Worm (Caenorhabditis elegans) whole organism, L2 larva: ENCODE measurements around the gene Y39A1A.18.

Experiments used
- C34F6.9 ChIP-seq: fragments of 150-350 bp; optimal IDR thresholded peaks from 2 replicates; lab custom pipeline; 2014; ENCODE audit warnings: missing biosample characterization, missing genetic modification characterization
- F13H6.1 ChIP-seq: sonication (generic microtip); optimal IDR thresholded peaks from 2 replicates; lab custom pipeline; 2016; ENCODE audit warnings: missing genetic modification characterization, missing compliant biosample characterization
- R02D3.7 ChIP-seq: fragments of 150-350 bp; optimal IDR thresholded peaks from 2 replicates; lab custom pipeline; 2014; ENCODE audit warnings: missing biosample characterization, missing genetic modification characterization
- Y55F3AM.14 ChIP-seq: fragments of 200-800 bp; sonication (Bioruptor generic); optimal IDR thresholded peaks from 2 replicates; lab custom pipeline; 2018; ENCODE audit warnings: mild to moderate bottlenecking, missing genetic modification characterization, missing compliant biosample characterization
- alr-1 ChIP-seq: fragments of 150-350 bp; optimal IDR thresholded peaks from 2 replicates; lab custom pipeline; 2014; ENCODE audit warnings: missing biosample characterization, missing genetic modification characterization
- aly-2 ChIP-seq: fragments of 150-350 bp; optimal IDR thresholded peaks from 2 replicates; lab custom pipeline; 2014; ENCODE audit warnings: missing biosample characterization, missing genetic modification characterization
- ama-1 ChIP-seq: fragments of 150-350 bp; optimal IDR thresholded peaks from 2 replicates; lab custom pipeline; 2018; ENCODE audit warnings: inconsistent platforms
- blmp-1 ChIP-seq: sonication (generic microtip); optimal IDR thresholded peaks from 2 replicates; lab custom pipeline; 2017; ENCODE audit warnings: missing genetic modification characterization, mild to moderate bottlenecking, missing compliant biosample characterization, antibody characterized with exemption, moderate library complexity; ENCODE audit not compliant: insufficient read depth
- ceh-16 ChIP-seq: fragments of 150-350 bp; optimal IDR thresholded peaks from 2 replicates; lab custom pipeline; 2014; ENCODE audit warnings: missing biosample characterization, missing genetic modification characterization
- ceh-82 ChIP-seq: fragments of 150-350 bp; optimal IDR thresholded peaks from 2 replicates; lab custom pipeline; 2014; ENCODE audit warnings: missing biosample characterization, missing genetic modification characterization
- crh-2 ChIP-seq: sonication (generic microtip); optimal IDR thresholded peaks from 2 replicates; lab custom pipeline; 2017; ENCODE audit warnings: missing biosample characterization, missing genetic modification characterization
- dmd-4 ChIP-seq: sonication (generic microtip); optimal IDR thresholded peaks from 2 replicates; lab custom pipeline; 2017; ENCODE audit warnings: missing biosample characterization, missing genetic modification characterization
- egl-27 ChIP-seq: sonication (generic microtip); optimal IDR thresholded peaks from 3 replicates; lab custom pipeline; 2017; ENCODE audit warnings: missing biosample characterization, missing genetic modification reagents, missing genetic modification characterization
- elt-1 ChIP-seq: fragments of 150-350 bp; optimal IDR thresholded peaks from 2 replicates; lab custom pipeline; 2014; ENCODE audit warnings: missing biosample characterization, missing genetic modification characterization
- elt-3 ChIP-seq: sonication (generic microtip); optimal IDR thresholded peaks from 2 replicates; lab custom pipeline; 2017; ENCODE audit warnings: missing biosample characterization, missing genetic modification characterization
- fos-1 ChIP-seq: fragments of 150-350 bp; optimal IDR thresholded peaks from 2 replicates; lab custom pipeline; 2014; ENCODE audit warnings: missing biosample characterization, missing genetic modification characterization
- gmeb-1 ChIP-seq: fragments of 150-350 bp; optimal IDR thresholded peaks from 2 replicates; lab custom pipeline; 2014; ENCODE audit warnings: missing biosample characterization, missing genetic modification characterization
- lin-11 ChIP-seq: fragments of 150-350 bp; sonication (generic microtip); optimal IDR thresholded peaks from 2 replicates; lab custom pipeline; 2014; ENCODE audit warnings: missing biosample characterization, missing genetic modification characterization, inconsistent platforms, mixed read lengths
- lin-13 ChIP-seq: fragments of 150-350 bp; optimal IDR thresholded peaks from 2 replicates; lab custom pipeline; 2014; ENCODE audit warnings: missing biosample characterization, missing genetic modification reagents, missing genetic modification characterization
- lin-39 ChIP-seq: fragments of 150-350 bp; optimal IDR thresholded peaks from 2 replicates; lab custom pipeline; 2014; ENCODE audit warnings: missing biosample characterization, missing genetic modification reagents, missing genetic modification characterization
- lsy-2 ChIP-seq, 2 experiments: fragments of 150-350 bp in 1 of 2; sonication (generic microtip) in 1 of 2; optimal IDR thresholded peaks; 2 replicates each; lab custom pipeline; 2014 to 2017; ENCODE audit warnings: missing biosample characterization in 2 of 2, missing genetic modification characterization in 2 of 2
- mab-5 ChIP-seq: fragments of 150-350 bp; optimal IDR thresholded peaks from 2 replicates; lab custom pipeline; 2014; ENCODE audit warnings: missing biosample characterization, missing genetic modification characterization
- mbf-1 ChIP-seq: sonication (generic microtip); optimal IDR thresholded peaks from 2 replicates; lab custom pipeline; 2017; ENCODE audit warnings: missing biosample characterization, missing genetic modification characterization
- mdl-1 ChIP-seq, 2 experiments: fragments of 150-350 bp in 1 of 2; sonication (generic microtip) in 1 of 2; optimal IDR thresholded peaks; 2 replicates each; lab custom pipeline; 2017; ENCODE audit warnings: missing biosample characterization in 2 of 2, missing genetic modification characterization in 2 of 2
- nhr-12 ChIP-seq: fragments of 150-350 bp; optimal IDR thresholded peaks from 2 replicates; lab custom pipeline; 2014; ENCODE audit warnings: missing biosample characterization, missing genetic modification characterization
- nhr-129 ChIP-seq: fragments of 150-350 bp; optimal IDR thresholded peaks from 2 replicates; lab custom pipeline; 2014; ENCODE audit warnings: missing biosample characterization, missing genetic modification characterization
- nhr-21 ChIP-seq: fragments of 150-350 bp; optimal IDR thresholded peaks from 2 replicates; lab custom pipeline; 2014; ENCODE audit warnings: missing biosample characterization, missing genetic modification characterization
- nhr-23 ChIP-seq: fragments of 150-350 bp; optimal IDR thresholded peaks from 2 replicates; lab custom pipeline; 2014; ENCODE audit warnings: missing biosample characterization, missing genetic modification reagents, missing genetic modification characterization
- nhr-237 ChIP-seq: fragments of 150-350 bp; optimal IDR thresholded peaks from 2 replicates; lab custom pipeline; 2014; ENCODE audit warnings: missing biosample characterization, missing genetic modification characterization
- nhr-25 ChIP-seq: fragments of 150-350 bp; sonication (generic microtip); optimal IDR thresholded peaks from 3 replicates; lab custom pipeline; 2014; ENCODE audit warnings: missing biosample characterization, missing genetic modification characterization
- nhr-6 ChIP-seq: fragments of 150-350 bp; optimal IDR thresholded peaks from 2 replicates; lab custom pipeline; 2014; ENCODE audit warnings: missing biosample characterization, missing genetic modification characterization
- sem-4 ChIP-seq: fragments of 150-350 bp; optimal IDR thresholded peaks from 2 replicates; lab custom pipeline; 2014; ENCODE audit warnings: missing biosample characterization, missing genetic modification reagents, missing genetic modification characterization
- skn-1 ChIP-seq: sonication (generic microtip); optimal IDR thresholded peaks from 2 replicates; lab custom pipeline; 2017; ENCODE audit warnings: missing biosample characterization, missing genetic modification characterization
- sma-3 ChIP-seq: sonication (generic microtip); optimal IDR thresholded peaks from 2 replicates; lab custom pipeline; 2016; ENCODE audit warnings: missing genetic modification reagents, missing genetic modification characterization, missing compliant biosample characterization
- sma-9 ChIP-seq, 2 experiments: fragments of 150-350 bp in 1 of 2; sonication (generic microtip) in 1 of 2; optimal IDR thresholded peaks; 2 replicates each; lab custom pipeline; 2014 to 2016; ENCODE audit warnings: missing genetic modification characterization in 2 of 2, mild to moderate bottlenecking in 1 of 2, missing biosample characterization in 1 of 2, missing compliant biosample characterization in 1 of 2, missing genetic modification reagents in 1 of 2, moderate library complexity in 1 of 2
- snpc-4 ChIP-seq: fragments of 150-350 bp; optimal IDR thresholded peaks from 2 replicates; lab custom pipeline; 2014; ENCODE audit warnings: missing biosample characterization, missing genetic modification characterization
- unc-39 ChIP-seq: fragments of 150-350 bp; optimal IDR thresholded peaks from 2 replicates; lab custom pipeline; 2014; ENCODE audit warnings: missing biosample characterization, missing genetic modification characterization
- unc-55 ChIP-seq: fragments of 150-350 bp; sonication (generic microtip); optimal IDR thresholded peaks from 3 replicates; lab custom pipeline; 2014; ENCODE audit warnings: missing biosample characterization, missing genetic modification reagents, missing genetic modification characterization
- zag-1 ChIP-seq: fragments of 150-350 bp; optimal IDR thresholded peaks from 2 replicates; lab custom pipeline; 2014; ENCODE audit warnings: missing biosample characterization, missing genetic modification characterization
- ztf-1 ChIP-seq: fragments of 200-800 bp; sonication (Bioruptor generic); conservative IDR thresholded peaks from 2 replicates; pipeline ENCODE4 v1.3.6; 2022; ENCODE audit warnings: missing genetic modification characterization, missing compliant biosample characterization
- ztf-11 ChIP-seq: sonication (generic microtip); optimal IDR thresholded peaks from 2 replicates; lab custom pipeline; 2017; ENCODE audit warnings: missing biosample characterization, missing genetic modification characterization
- ztf-4 ChIP-seq: fragments of 150-350 bp; optimal IDR thresholded peaks from 2 replicates; lab custom pipeline; 2014; ENCODE audit warnings: missing biosample characterization, missing genetic modification characterization

Gene Y39A1A.18

DNA sequence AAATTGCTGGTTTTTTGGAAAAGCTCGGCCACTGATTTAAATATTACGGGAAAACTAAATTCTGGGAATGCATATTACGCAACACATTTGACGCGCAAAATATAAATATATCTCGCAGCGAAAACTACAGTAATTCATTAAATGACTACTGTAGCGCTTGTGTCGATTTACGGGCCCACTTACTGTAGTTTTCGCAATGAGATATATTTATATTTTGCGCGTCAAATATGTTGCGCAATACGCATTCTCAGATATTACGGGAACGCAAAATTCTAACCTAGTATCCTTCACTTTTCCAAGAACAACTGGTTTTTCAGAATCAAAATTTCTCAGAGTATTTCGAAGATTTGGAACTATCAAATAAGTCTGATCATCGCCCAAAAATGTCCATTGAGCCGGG lies 15.4 kb upstream of the Y39A1A.18 start:
- TF ChIP-seq blmp-1 (tag; lab: Kevin White, UChicago): no peak

DNA sequence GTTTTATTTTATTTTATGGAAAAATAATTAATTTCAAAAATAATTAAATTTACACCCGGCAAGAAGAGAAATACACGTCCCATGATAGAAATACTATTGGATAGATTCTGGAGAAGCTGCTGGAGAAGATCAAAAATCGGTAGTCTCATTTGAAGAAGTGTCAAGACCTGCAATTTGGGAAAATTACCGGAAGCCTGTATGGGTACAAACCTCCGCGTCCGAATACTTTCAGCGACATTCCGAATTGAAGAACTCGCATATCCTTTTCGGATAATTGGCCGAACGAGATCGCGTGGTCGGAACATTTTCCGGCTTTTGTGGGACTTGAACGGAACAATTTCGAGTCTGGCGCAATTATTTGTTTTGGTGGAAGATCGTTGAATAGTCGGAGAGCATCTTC lies 14.2 kb upstream of the Y39A1A.18 start:
- TF ChIP-seq nhr-23 (tag; lab: Kevin White, UChicago) (no peak), unc-55 (GFP tag; lab: Kevin White, UChicago) (no peak), snpc-4 (tag; lab: Kevin White, UChicago) (no peak), nhr-237 (no peak), elt-1 (tag; lab: Kevin White, UChicago) (no peak), R02D3.7 (tag; lab: Kevin White, UChicago) (no peak), mab-5 (no peak), nhr-6 (tag; lab: Kevin White, UChicago) (no peak), ceh-16 (no peak), nhr-25 (tag; lab: Kevin White, UChicago) (no peak), nhr-12 (tag; lab: Kevin White, UChicago) (no peak), unc-39 (tag; lab: Kevin White, UChicago) (no peak), alr-1 (no peak), ztf-1 (no peak)

DNA sequence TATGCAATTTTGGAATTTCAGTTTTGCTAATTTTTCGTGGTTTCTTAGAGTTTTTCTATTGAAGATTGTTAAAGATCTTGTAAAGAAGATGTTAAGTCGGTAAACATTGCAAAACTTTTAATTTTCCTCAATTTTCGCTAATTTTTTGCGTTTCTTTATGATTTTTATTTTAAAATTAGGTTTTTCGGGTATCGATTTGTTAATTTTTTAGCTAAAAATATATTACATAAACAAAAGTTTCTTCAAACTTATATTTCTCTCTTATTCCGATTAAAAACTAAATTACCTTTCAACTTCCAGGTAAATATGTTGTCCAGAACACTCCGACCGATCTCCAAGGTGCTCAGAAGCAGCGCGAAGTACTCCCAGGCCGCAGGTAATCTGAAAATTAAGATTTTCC lies 13.2 kb upstream of the Y39A1A.18 start, which contains the start of gene mrpl-12:
Gene mrpl-12 (plus strand): TSS at position 301 of the 400 bp plus-strand sequence.
- TF ChIP-seq nhr-129 (tag; lab: Kevin White, UChicago) (no peak), nhr-21 (no peak), dmd-4 (no peak), ama-1 (lab: Kevin White, UChicago) (no peak)
- TF ChIP-seq, all 48 proteins: peak for 0

DNA sequence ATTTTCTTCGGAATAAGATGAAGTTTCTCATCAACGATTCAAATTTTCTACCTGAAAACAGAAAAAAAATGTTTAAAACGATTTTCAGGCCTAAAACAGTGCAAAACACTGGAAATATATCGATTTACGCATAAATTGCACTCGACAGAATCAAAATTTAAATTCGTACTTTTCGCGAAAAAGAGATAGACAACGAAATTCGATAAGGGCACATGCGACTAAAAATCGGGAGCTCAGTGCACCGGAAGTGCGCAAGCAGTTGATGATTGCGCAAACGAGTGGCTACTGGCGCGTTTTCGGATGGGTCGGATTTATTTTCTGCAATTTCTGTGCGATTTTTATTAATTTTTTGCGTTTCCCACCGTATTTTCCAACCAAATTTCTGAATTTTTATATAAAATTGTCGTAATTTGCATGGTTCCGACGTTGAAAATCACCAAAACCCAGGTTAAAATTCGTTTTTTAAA lies 12.7 kb upstream of the Y39A1A.18 start, which contains the start of the genes Y39A1A.21 and Y39A1A.22:
Gene Y39A1A.21 (minus strand): TSS at position 51 of the 467 bp plus-strand sequence.
Gene Y39A1A.22 (minus strand): TSS at position 57 of the 467 bp plus-strand sequence.
- TF ChIP-seq ztf-4 (no peak), gmeb-1 (peak; percentile 85), nhr-25 (tag; lab: Kevin White, UChicago) (peak; percentile 67), zag-1 (peak; percentile 34), elt-1 (tag; lab: Kevin White, UChicago) (no peak), sem-4 (tag; lab: Kevin White, UChicago) (no peak), ztf-1 (no peak), ceh-16 (no peak), alr-1 (no peak), C34F6.9 (tag; lab: Kevin White, UChicago) (peak; percentile 95), blmp-1 (tag; lab: Kevin White, UChicago) (no peak), nhr-129 (tag; lab: Kevin White, UChicago) (peak; percentile 62), mab-5 (peak; percentile 59), nhr-6 (tag; lab: Kevin White, UChicago) (peak; percentile 41), ztf-11 (no peak), sma-9 (GFP tag; optimal IDR thresholded peaks at IDR 0.05; lab: Kevin White, UChicago) (no peak), sma-9 (tag; optimal IDR thresholded peaks at IDR 0.05; lab: Kevin White, UChicago) (no peak), nhr-21 (peak; percentile 62), unc-55 (GFP tag; lab: Kevin White, UChicago) (peak; percentile 88), mbf-1 (tag; lab: Kevin White, UChicago) (no peak), lsy-2 (tag; optimal IDR thresholded peaks at IDR 0.05; lab: Kevin White, UChicago) (peak; percentile 84 to 90), fos-1 (tag; lab: Kevin White, UChicago) (peak; percentile 74), ceh-82 (tag; lab: Kevin White, UChicago) (peak; percentile 41), aly-2 (tag; lab: Kevin White, UChicago) (no peak), dmd-4 (peak; percentile 10), mdl-1 (tag; optimal IDR thresholded peaks at IDR 0.05; lab: Kevin White, UChicago) (peak in 1 of 2 experiments; percentile 12), R02D3.7 (tag; lab: Kevin White, UChicago) (peak; percentile 46), F13H6.1 (peak; percentile 78), elt-3 (no peak), crh-2 (peak; percentile 80), lin-11 (tag; lab: Kevin White, UChicago) (peak; percentile 41), nhr-12 (tag; lab: Kevin White, UChicago) (no peak), lin-39 (tag; lab: Kevin White, UChicago) (no peak), sma-3 (GFP tag; lab: Kevin White, UChicago) (peak; percentile 71), skn-1 (tag; lab: Kevin White, UChicago) (no peak), lin-13 (GFP tag; lab: Kevin White, UChicago) (peak; percentile 78), Y55F3AM.14 (no peak), nhr-237 (no peak), egl-27 (tag; lab: Kevin White, UChicago) (peak; percentile 29)
- TF ChIP-seq, all 48 proteins: peak for 21
